Worm (Caenorhabditis elegans) whole organism, L4/young adult: Measurements from ENCODE around the gene phlp-2.

ENCODE experiments used
- W03F9.2 ChIP-seq: fragments of 150-350 bp; optimal IDR thresholded peaks from 2 replicates; lab custom pipeline; 2014; ENCODE audit warnings: missing biosample characterization, missing genetic modification characterization
- dao-5 ChIP-seq: sonication (generic microtip); optimal IDR thresholded peaks from 2 replicates; lab custom pipeline; 2016; ENCODE audit warnings: missing genotype, missing genetic modification characterization, moderate library complexity, missing compliant biosample characterization
- him-1 ChIP-seq: sonication (generic microtip); optimal IDR thresholded peaks from 2 replicates; lab custom pipeline; 2016; ENCODE audit warnings: missing genotype, missing genetic modification reagents, missing genetic modification characterization, missing compliant biosample characterization

phlp-2 gene

DNA sequence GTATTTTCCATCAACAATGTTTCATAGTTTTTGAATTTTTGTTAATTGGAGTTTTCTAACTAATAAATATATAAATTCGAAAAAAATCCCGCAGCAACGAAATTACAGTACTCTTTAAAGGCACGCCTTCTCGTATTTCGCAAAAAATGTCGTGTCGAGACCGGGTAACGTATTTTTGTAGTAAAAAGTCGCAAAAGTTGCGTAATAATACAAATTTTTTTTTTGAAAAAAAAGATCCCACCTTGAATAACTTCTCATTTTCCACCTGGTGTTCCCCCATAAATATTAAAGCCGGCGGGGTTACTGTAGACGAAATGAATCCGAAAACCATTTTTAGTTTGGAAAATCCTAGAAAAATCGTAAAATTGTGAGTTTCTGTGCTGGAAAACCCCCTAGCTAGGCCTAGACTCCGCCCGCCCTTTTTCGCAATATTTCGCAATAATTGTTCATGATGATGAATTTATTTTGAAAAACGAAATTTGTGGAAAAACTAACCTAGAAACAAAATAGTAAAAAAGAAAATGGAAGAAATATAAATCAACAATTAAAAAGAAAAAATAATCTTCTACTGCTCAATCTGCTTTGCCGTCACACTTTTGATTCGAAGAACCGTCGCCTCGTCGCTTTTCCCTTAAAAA, 33.1 kb downstream of the phlp-2 start, which contains the start of gene F43C1.7:
TSS of gene F43C1.7 (minus strand) at position 351 of the 638 bp plus-strand sequence.
- TF ChIP-seq him-1, result no peak
- no peak for TF ChIP-seq W03F9.2
- no peak for TF ChIP-seq dao-5 (tag; lab: Kevin White, UChicago)

- no peak for TF ChIP-seq W03F9.2
- no peak for TF ChIP-seq dao-5 (tag; lab: Kevin White, UChicago)
- no peak for TF ChIP-seq him-1
Observed at ce11 chrIII:4243461-4243860, 34.2 kb downstream of the phlp-2 start, which contains the start of gene mrpl-21. mrpl-21 (minus strand) TSS chrIII:4243561.

DNA sequence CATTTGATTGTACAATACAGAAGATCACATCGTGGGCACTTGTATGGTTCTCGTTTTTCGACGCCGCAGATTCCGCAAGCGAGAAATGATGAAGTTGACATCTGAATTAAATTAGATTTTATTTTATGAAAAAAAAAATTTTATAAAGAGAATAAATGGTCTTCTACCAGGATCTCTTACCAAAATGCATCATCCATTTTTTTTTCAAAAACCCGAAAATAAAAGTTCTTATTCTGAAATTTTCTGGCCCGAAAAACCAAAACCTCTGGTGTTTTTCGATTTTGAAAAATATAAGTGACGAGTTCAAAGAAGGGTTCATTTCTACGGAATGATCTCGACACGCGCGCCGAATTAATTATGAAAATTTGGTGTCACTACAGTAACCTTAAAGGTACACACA, 35.0 kb downstream of the phlp-2 start, which contains the start of gene zhit-2:
TSS of gene zhit-2 (minus strand) at position 101 of the 400 bp plus-strand sequence.
- TF ChIP-seq him-1 (no peak), W03F9.2 (no peak), dao-5 (tag; lab: Kevin White, UChicago) (no peak)

DNA sequence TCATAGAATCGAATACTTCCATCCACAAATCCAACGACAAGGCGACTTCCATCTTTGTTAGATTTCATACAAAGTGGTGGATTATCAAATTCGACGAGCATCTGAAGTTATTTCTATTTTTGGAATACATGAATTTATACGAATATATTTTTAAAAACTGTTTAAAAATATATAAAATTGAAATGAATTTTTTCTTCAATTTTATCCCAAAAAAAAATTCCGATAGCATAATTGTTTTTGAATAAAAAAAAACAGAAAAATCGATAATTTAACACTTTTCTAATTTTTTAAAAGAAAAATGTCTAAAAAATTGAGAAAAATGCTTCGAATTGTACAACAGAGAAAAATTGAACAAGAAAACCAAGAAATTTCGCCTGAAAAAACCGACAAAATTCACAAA, 38.3 kb downstream of the phlp-2 start, which contains the start of gene Y44F5A.1:
TSS of gene Y44F5A.1 (minus strand) at position 101 of the 400 bp plus-strand sequence.
- TF ChIP-seq him-1, result no peak
- TF ChIP-seq W03F9.2, result no peak
- TF ChIP-seq dao-5 (tag; lab: Kevin White, UChicago), result no peak

ce11 chrIII:4257896-4258295, 48.6 kb downstream of the phlp-2 start:
- TF ChIP-seq dao-5 (tag; lab: Kevin White, UChicago) (no peak), W03F9.2 (no peak), him-1 (no peak)

DNA sequence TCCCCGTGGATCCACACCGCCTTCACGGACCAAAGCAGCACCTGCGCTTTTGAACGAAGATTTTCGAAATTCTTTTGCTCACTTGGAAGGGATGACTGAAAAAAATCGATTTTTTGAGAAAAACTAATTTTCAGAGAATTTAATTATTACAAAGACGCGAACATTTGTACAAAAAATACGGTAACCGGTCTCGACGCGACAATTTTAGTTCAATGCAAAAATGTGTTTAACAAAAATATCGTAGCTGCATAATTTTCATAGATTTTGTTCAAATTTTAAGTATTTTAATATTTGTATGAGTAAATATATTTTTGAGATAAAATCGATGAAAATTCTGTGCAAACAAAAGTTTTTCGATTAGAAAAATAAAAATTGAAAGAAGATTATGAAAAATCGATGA, 53.8 kb downstream of the phlp-2 start, which contains the start of gene T08A11.1:
TSS of gene T08A11.1 (minus strand) at position 101 of the 400 bp plus-strand sequence.
- no peak for TF ChIP-seq him-1
- no peak for TF ChIP-seq W03F9.2
- TF ChIP-seq dao-5 (tag; lab: Kevin White, UChicago), result no peak

DNA sequence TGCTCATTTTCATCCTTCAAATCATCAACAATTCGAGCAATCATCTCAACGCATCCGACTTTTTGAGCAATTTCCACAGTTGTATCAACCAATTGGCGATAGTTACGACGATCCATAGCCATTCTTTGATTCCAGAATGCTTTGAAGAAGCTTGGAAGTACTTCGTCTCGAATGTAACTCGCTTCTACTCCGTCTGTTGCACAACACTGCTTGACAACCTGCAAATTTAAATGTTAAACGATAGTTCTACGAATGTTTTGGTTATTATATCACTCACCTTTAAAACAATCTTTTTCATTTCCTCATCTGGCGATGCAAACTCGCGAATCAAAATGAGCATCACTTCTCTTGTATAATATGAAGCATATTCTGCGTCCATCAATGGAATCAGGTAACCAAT, 56.6 kb downstream of the phlp-2 start:
- TF ChIP-seq him-1 (no peak), W03F9.2 (no peak), dao-5 (tag; lab: Kevin White, UChicago) (no peak)
